Worm (Caenorhabditis elegans) whole organism, L3 larva: ENCODE measurements around the gene ttbk-4.

Experiments used
- elt-1 ChIP-seq: fragments of 150-350 bp; optimal IDR thresholded peaks from 2 replicates; lab custom pipeline; 2014; ENCODE audit warnings: missing biosample characterization, missing genetic modification characterization
- elt-2 ChIP-seq: sonication (generic microtip); optimal IDR thresholded peaks from 2 replicates; lab custom pipeline; 2016; ENCODE audit warnings: missing genetic modification reagents, mild to moderate bottlenecking, missing genetic modification characterization, missing compliant biosample characterization
- elt-3 ChIP-seq, 3 experiments: fragments of 150-350 bp in 1 of 3; sonication (generic microtip) in 2 of 3; optimal IDR thresholded peaks; 2 replicates in 2 of 3; 4 replicates in 1 of 3; lab custom pipeline; 2014 to 2017; ENCODE audit warnings: missing biosample characterization in 3 of 3, missing genetic modification characterization in 3 of 3
- fkh-10 ChIP-seq: sonication (generic microtip); optimal IDR thresholded peaks from 2 replicates; lab custom pipeline; 2017; ENCODE audit warnings: missing biosample characterization, missing genetic modification reagents, missing genetic modification characterization
- lin-39 ChIP-seq: fragments of 150-350 bp; optimal IDR thresholded peaks from 2 replicates; lab custom pipeline; 2018; ENCODE audit warnings: missing biosample characterization, missing genetic modification reagents, missing genetic modification characterization
- pha-4 ChIP-seq: fragments of 150-350 bp; optimal IDR thresholded peaks from 2 replicates; lab custom pipeline; 2014; ENCODE audit warnings: missing biosample characterization, missing genetic modification reagents, missing genetic modification characterization
- unc-62 ChIP-seq: fragments of 150-350 bp; sonication (generic microtip); optimal IDR thresholded peaks from 4 replicates; lab custom pipeline; 2014; ENCODE audit warnings: missing biosample characterization, missing genetic modification reagents, missing genetic modification characterization

ce11 chrIV:10084323-10084959, 9.5 kb upstream of the ttbk-4 start, which contains the start of gene W01B6.8:
- TF ChIP-seq unc-62 (GFP tag; lab: Kevin White, UChicago): no peak
- TF ChIP-seq lin-39 (tag; lab: Kevin White, UChicago): no peak
- TF ChIP-seq elt-3 (tag; optimal IDR thresholded peaks at IDR 0.05; lab: Kevin White, UChicago): no peak
- TF ChIP-seq pha-4 (tag; lab: Kevin White, UChicago): no peak
- TF ChIP-seq elt-2 (tag; lab: Kevin White, UChicago): no peak
- no peak for TF ChIP-seq fkh-10 (GFP tag; lab: Kevin White, UChicago)
- TF ChIP-seq elt-1 (tag; lab: Kevin White, UChicago): no peak
